Worm (Caenorhabditis elegans) whole organism, L2 larva: ENCODE measurements around the gene twk-31.

Source experiments
- aly-2 ChIP-seq: fragments of 150-350 bp; optimal IDR thresholded peaks from 2 replicates; lab custom pipeline; 2014; ENCODE audit warnings: missing biosample characterization, missing genetic modification characterization
- crh-2 ChIP-seq: sonication (generic microtip); optimal IDR thresholded peaks from 2 replicates; lab custom pipeline; 2017; ENCODE audit warnings: missing biosample characterization, missing genetic modification characterization
- unc-62 ChIP-seq: fragments of 150-350 bp; optimal IDR thresholded peaks from 2 replicates; lab custom pipeline; 2014; ENCODE audit warnings: missing biosample characterization, missing genetic modification reagents, missing genetic modification characterization

DNA sequence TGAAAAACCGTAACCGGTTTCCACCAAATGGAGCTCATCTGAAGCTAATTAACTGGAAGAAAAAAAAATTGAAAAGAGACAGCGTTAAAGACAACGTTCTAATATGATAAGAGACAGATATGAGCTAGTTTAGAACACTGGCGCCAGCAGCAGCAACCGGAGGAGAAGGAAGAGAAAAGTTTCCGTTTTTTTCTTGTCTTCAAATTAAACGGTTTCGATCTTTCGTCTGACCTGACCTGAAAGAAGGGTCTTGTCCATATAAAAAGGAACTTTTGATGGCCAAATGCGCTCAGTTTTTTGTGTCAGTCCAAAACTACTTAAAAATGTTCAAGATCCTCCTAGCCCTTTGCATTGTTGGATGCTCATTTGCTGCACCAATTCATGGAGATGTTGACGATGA, 44.0 kb upstream of the twk-31 start, which contains the start of gene T28D6.3:
- TF ChIP-seq aly-2 (tag; lab: Kevin White, UChicago) = no peak
- no peak for TF ChIP-seq crh-2
- no peak for TF ChIP-seq unc-62 (GFP tag; lab: Kevin White, UChicago)
